Worm (Caenorhabditis elegans) whole organism, early embryonic: ENCODE data around the gene scl-2.

ENCODE experiments used
- ama-1 ChIP-seq: fragments of 150-350 bp; optimal IDR thresholded peaks from 2 replicates; lab custom pipeline; 2014
- ceh-13 ChIP-seq: fragments of 200-800 bp; sonication (Bioruptor generic); optimal IDR thresholded peaks from 2 replicates; lab custom pipeline; 2018; ENCODE audit warnings: mild to moderate bottlenecking, missing genetic modification characterization, missing compliant biosample characterization
- ceh-36 ChIP-seq: sonication (generic microtip); optimal IDR thresholded peaks from 2 replicates; lab custom pipeline; 2016; ENCODE audit warnings: missing genetic modification characterization, inconsistent platforms, missing compliant biosample characterization
- flt-1 ChIP-seq: fragments of 200-800 bp; sonication (Bioruptor generic); IDR thresholded peaks from 2 replicates; pipeline ENCODE4 v1.3.6; 2022; ENCODE audit warnings: missing genetic modification characterization, missing compliant biosample characterization
- pes-1 ChIP-seq: fragments of 200-800 bp; sonication (Bioruptor generic); IDR thresholded peaks from 2 replicates; pipeline ENCODE4 v1.3.6; 2022; ENCODE audit warnings: missing genetic modification reagents, missing genetic modification characterization, missing compliant biosample characterization

DNA sequence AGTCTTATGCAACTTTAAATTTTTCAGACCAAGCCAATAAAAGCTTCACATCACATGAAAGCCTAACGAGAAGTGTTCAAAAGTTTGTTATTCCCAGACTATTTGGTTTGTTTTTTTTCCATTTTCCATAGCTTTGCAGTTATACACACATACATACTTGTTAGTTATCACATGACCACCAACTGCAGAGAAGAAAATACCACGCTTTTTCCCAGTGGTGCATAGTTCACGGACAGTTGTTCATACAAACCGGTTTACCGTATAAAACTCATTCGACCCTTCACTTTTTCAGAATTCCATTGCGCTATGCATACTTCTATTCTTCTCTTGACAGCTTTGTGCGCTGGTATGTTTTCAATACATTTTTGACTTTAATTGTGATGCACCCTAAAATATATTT, 6.2 kb downstream of the scl-2 start, which contains the start of gene scl-5:
- no peak for TF ChIP-seq ceh-36 (tag; lab: Kevin White, UChicago)
- TF ChIP-seq ceh-13 (GFP tag; lab: Kevin White, UChicago): no peak
- no peak for TF ChIP-seq ama-1 (lab: Kevin White, UChicago)
- no peak for TF ChIP-seq pes-1
- no peak for TF ChIP-seq flt-1 (GFP tag; lab: Robert Waterston, UW)
